Fruit fly (Drosophila melanogaster) whole organism, adult: ENCODE measurements around the gene Cnep1r2.

ENCODE experiments used
- CG11617 ChIP-seq: fragments of 200-800 bp; sonication (Bioruptor generic); optimal IDR thresholded peaks from 2 replicates; lab custom pipeline; 2017; ENCODE audit warnings: mild to moderate bottlenecking, missing biosample characterization, missing genetic modification reagents, missing genetic modification characterization
- CG12768 ChIP-seq: fragments of 200-800 bp; sonication (Bioruptor generic); optimal IDR thresholded peaks from 2 replicates; lab custom pipeline; 2017; ENCODE audit warnings: missing biosample characterization, missing genetic modification characterization, mild to moderate bottlenecking, moderate library complexity, missing genetic modification reagents
- CG14711 ChIP-seq: fragments of 200-800 bp; sonication (Bioruptor generic); optimal IDR thresholded peaks from 2 replicates; lab custom pipeline; 2018; ENCODE audit warnings: missing biosample characterization, mild to moderate bottlenecking, missing genetic modification characterization, moderate library complexity
- CG1620 ChIP-seq: fragments of 200-800 bp; sonication (Bioruptor generic); optimal IDR thresholded peaks from 2 replicates; lab custom pipeline; 2016; ENCODE audit warnings: missing biosample characterization, missing genetic modification characterization
- CG33017 ChIP-seq: fragments of 200-800 bp; sonication (Bioruptor generic); optimal IDR thresholded peaks from 2 replicates; lab custom pipeline; 2018; ENCODE audit warnings: missing biosample characterization, mild to moderate bottlenecking, missing genetic modification characterization, moderate library complexity
- CG5204 ChIP-seq: fragments of 200-800 bp; sonication (Bioruptor generic); optimal IDR thresholded peaks from 2 replicates; lab custom pipeline; 2016; ENCODE audit warnings: missing biosample characterization, missing genetic modification characterization
- CG7045 ChIP-seq: fragments of 200-800 bp; sonication (Bioruptor generic); optimal IDR thresholded peaks from 2 replicates; lab custom pipeline; 2017; ENCODE audit warnings: missing biosample characterization, mild to moderate bottlenecking, missing genetic modification characterization
- CG7101 ChIP-seq: fragments of 200-800 bp; sonication (Bioruptor generic); optimal IDR thresholded peaks from 2 replicates; lab custom pipeline; 2018; ENCODE audit warnings: missing biosample characterization, mild to moderate bottlenecking, missing genetic modification characterization, moderate library complexity
- Clk ChIP-seq: fragments of 200-800 bp; sonication (Bioruptor generic); optimal IDR thresholded peaks from 2 replicates; lab custom pipeline; 2017; ENCODE audit warnings: missing biosample characterization, missing genetic modification characterization
- Crg-1 ChIP-seq: fragments of 200-800 bp; sonication (Bioruptor generic); optimal IDR thresholded peaks from 2 replicates; lab custom pipeline; 2016; ENCODE audit warnings: missing biosample characterization, missing genetic modification characterization
- Hr96 ChIP-seq: fragments of 200-800 bp; sonication (Bioruptor generic); optimal IDR thresholded peaks from 2 replicates; lab custom pipeline; 2016; ENCODE audit warnings: missing biosample characterization, missing genetic modification characterization
- Mnt ChIP-seq: fragments of 200-800 bp; sonication (Bioruptor generic); optimal IDR thresholded peaks from 2 replicates; lab custom pipeline; 2016; ENCODE audit warnings: missing biosample characterization, mild to moderate bottlenecking, missing genetic modification characterization
- bab1 ChIP-seq: fragments of 200-800 bp; sonication (Bioruptor generic); optimal IDR thresholded peaks from 3 replicates; lab custom pipeline; 2019; ENCODE audit warnings: missing biosample characterization, mild to moderate bottlenecking, missing genetic modification characterization, moderate library complexity
- cic ChIP-seq: fragments of 200-800 bp; sonication (Bioruptor generic); optimal IDR thresholded peaks from 2 replicates; lab custom pipeline; 2017; ENCODE audit warnings: missing biosample characterization, mild to moderate bottlenecking, missing genetic modification characterization, moderate library complexity
- cnc ChIP-seq, 2 experiments: fragments of >200 bp; optimal IDR thresholded peaks; 2 replicates each; lab custom pipeline; 2017
- kay ChIP-seq: fragments of 200-800 bp; sonication (Bioruptor generic); peaks from one replicate; lab custom pipeline; 2016; ENCODE audit warnings: missing biosample characterization, missing genetic modification characterization, borderline replicate concordance
- ovo ChIP-seq: fragments of 200-800 bp; sonication (Bioruptor generic); optimal IDR thresholded peaks from 2 replicates; lab custom pipeline; 2016; ENCODE audit warnings: missing biosample characterization, missing genetic modification characterization
- pad ChIP-seq: fragments of 200-800 bp; sonication (Bioruptor generic); optimal IDR thresholded peaks from 3 replicates; lab custom pipeline; 2017; ENCODE audit warnings: missing biosample characterization, missing genetic modification characterization, mild to moderate bottlenecking, moderate library complexity, missing genetic modification reagents
- tj ChIP-seq: fragments of 200-800 bp; sonication (Bioruptor generic); optimal IDR thresholded peaks from 3 replicates; lab custom pipeline; 2017; ENCODE audit warnings: missing biosample characterization, mild to moderate bottlenecking, missing genetic modification characterization, moderate library complexity
- toe ChIP-seq: fragments of 200-800 bp; sonication (Bioruptor generic); optimal IDR thresholded peaks from 2 replicates; lab custom pipeline; 2016; ENCODE audit warnings: missing biosample characterization, missing genetic modification characterization

Gene Cnep1r2

dm6 chr3L:10681814-10682213 lies 43.9 kb downstream of the Cnep1r2 start:
- TF ChIP-seq cnc (optimal IDR thresholded peaks at IDR 0.05; lab: Kevin White, UChicago) (no peak), toe (GFP tag; lab: Kevin White, UChicago) (no peak), CG7101 (tag; lab: Kevin White, UChicago) (no peak), CG7045 (no peak), pad (no peak), cic (peak; percentile 49), Clk (peak; percentile 34), CG33017 (tag; lab: Kevin White, UChicago) (peak; percentile 26), CG5204 (no peak), CG12768 (GFP tag; lab: Kevin White, UChicago) (peak; percentile 18), Crg-1 (GFP tag; lab: Kevin White, UChicago) (peak; percentile 6), Hr96 (GFP tag; lab: Kevin White, UChicago) (no peak), CG1620 (GFP tag; lab: Kevin White, UChicago) (no peak), bab1 (GFP tag; lab: Kevin White, UChicago) (no peak), ovo (no peak), CG14711 (tag; lab: Kevin White, UChicago) (peak; percentile 0), Mnt (GFP tag; lab: Kevin White, UChicago) (no peak), tj (GFP tag; lab: Kevin White, UChicago) (no peak), kay (no peak), CG11617 (GFP tag; lab: Kevin White, UChicago) (no peak)

- TF ChIP-seq toe (GFP tag; lab: Kevin White, UChicago) (peak; percentile 81), CG14711 (tag; lab: Kevin White, UChicago) (peak; percentile 92), CG12768 (GFP tag; lab: Kevin White, UChicago) (peak; percentile 99), ovo (peak; percentile 69), CG11617 (GFP tag; lab: Kevin White, UChicago) (peak; percentile 99), kay (peak; percentile 78), tj (GFP tag; lab: Kevin White, UChicago) (peak; percentile 87), Crg-1 (GFP tag; lab: Kevin White, UChicago) (peak; percentile 95), Clk (peak; percentile 97), CG5204 (no peak), CG7045 (peak; percentile 98), CG33017 (tag; lab: Kevin White, UChicago) (peak; percentile 97), Mnt (GFP tag; lab: Kevin White, UChicago) (peak; percentile 90), bab1 (GFP tag; lab: Kevin White, UChicago) (peak; percentile 90), cic (peak; percentile 95), CG1620 (GFP tag; lab: Kevin White, UChicago) (peak; percentile 78), cnc (optimal IDR thresholded peaks at IDR 0.05; lab: Kevin White, UChicago) (no peak), Hr96 (GFP tag; lab: Kevin White, UChicago) (peak; percentile 85), pad (peak; percentile 93), CG7101 (tag; lab: Kevin White, UChicago) (peak; percentile 97)
Measured at dm6 chr3L:10682725-10683367, 44.9 kb downstream of the Cnep1r2 start.

dm6 chr3L:10683899-10684340 lies 46.0 kb downstream of the Cnep1r2 start:
- TF ChIP-seq ovo (no peak), CG7045 (peak; percentile 52), CG33017 (tag; lab: Kevin White, UChicago) (peak; percentile 51), Crg-1 (GFP tag; lab: Kevin White, UChicago) (peak; percentile 8), CG7101 (tag; lab: Kevin White, UChicago) (peak; percentile 46), Clk (peak; percentile 2), cic (peak; percentile 7), tj (GFP tag; lab: Kevin White, UChicago) (peak; percentile 4), bab1 (GFP tag; lab: Kevin White, UChicago) (peak; percentile 61), Mnt (GFP tag; lab: Kevin White, UChicago) (no peak), CG11617 (GFP tag; lab: Kevin White, UChicago) (peak; percentile 58), CG12768 (GFP tag; lab: Kevin White, UChicago) (peak; percentile 65), toe (GFP tag; lab: Kevin White, UChicago) (no peak), pad (peak; percentile 35), CG1620 (GFP tag; lab: Kevin White, UChicago) (no peak)

DNA sequence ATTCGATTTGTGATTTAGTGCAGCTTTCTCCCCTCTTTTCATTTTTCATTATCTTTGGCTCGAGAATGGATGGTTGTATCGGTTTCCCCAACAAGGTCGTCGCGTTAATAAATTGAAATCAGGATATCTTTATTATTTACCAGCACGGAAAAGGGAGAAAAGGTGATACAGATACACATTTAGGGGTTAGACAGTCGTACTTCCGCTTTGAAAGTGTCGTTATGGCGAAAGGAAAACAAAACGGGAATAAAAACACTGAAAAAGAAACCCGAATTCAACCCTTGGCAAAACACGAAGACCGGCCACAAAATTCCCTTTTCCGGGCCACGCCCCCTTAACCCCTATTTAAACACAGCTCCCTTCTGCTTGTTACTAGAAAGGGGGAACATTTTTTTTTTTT lies 46.5 kb downstream of the Cnep1r2 start:
- TF ChIP-seq cic = no peak
- TF ChIP-seq CG33017 (tag; lab: Kevin White, UChicago) = no peak
- no peak for TF ChIP-seq cnc (optimal IDR thresholded peaks at IDR 0.05; lab: Kevin White, UChicago)
- no peak for TF ChIP-seq CG7101 (tag; lab: Kevin White, UChicago)
- TF ChIP-seq CG14711 (tag; lab: Kevin White, UChicago) = no peak
- TF ChIP-seq CG11617 (GFP tag; lab: Kevin White, UChicago) = no peak
- no peak for TF ChIP-seq bab1 (GFP tag; lab: Kevin White, UChicago)

DNA sequence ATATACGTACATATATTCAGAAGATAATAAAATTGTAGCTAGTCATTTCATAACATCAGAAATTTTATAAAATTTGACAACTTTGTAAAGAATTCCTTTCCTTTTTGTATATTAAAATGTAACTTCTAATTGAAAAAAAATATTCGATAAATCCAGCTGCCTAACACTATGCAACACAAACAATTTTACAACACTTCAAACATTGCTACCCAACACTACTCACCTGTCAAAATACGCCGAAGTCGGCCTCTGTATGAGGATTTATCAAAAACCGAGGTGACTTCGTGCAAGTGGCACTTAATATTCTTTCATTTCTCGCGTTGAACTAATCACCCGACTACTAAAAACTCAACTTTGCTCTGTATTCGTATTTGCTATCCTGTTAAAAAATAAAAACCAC lies 48.7 kb downstream of the Cnep1r2 start:
- TF ChIP-seq Clk (no peak), Crg-1 (GFP tag; lab: Kevin White, UChicago) (no peak), kay (no peak), pad (no peak), cnc (optimal IDR thresholded peaks at IDR 0.05; lab: Kevin White, UChicago) (no peak), CG11617 (GFP tag; lab: Kevin White, UChicago) (no peak), CG14711 (tag; lab: Kevin White, UChicago) (no peak), Hr96 (GFP tag; lab: Kevin White, UChicago) (no peak), bab1 (GFP tag; lab: Kevin White, UChicago) (no peak), CG1620 (GFP tag; lab: Kevin White, UChicago) (no peak)
